Worm (Caenorhabditis elegans) whole organism, dauer: ENCODE measurements around the gene cec-2.

Experiments
- unc-62 ChIP-seq: sonication (generic microtip); optimal IDR thresholded peaks from 2 replicates; lab custom pipeline; 2017; ENCODE audit warnings: missing biosample characterization, missing genetic modification reagents, missing genetic modification characterization

cec-2 gene

DNA sequence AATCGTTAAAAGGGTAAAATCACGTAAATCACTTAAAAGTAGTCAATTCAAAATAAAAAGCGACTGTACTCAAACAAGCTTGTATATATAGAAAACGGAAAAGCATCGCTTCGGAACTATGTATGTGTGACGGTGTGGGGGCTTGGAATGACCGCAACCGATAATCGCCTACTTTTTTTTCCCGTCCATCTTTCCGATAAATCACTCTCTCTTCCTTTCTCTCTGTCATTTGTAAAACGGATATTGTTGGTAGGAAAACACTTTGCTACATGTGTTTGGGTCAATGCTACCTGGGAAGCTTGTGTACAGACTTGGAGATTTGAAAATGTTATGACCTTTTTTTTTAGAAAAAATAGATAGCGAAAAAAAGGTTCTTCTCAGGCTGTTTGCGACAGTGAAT, 54.3 kb downstream of the cec-2 start:
- no peak for TF ChIP-seq unc-62

DNA sequence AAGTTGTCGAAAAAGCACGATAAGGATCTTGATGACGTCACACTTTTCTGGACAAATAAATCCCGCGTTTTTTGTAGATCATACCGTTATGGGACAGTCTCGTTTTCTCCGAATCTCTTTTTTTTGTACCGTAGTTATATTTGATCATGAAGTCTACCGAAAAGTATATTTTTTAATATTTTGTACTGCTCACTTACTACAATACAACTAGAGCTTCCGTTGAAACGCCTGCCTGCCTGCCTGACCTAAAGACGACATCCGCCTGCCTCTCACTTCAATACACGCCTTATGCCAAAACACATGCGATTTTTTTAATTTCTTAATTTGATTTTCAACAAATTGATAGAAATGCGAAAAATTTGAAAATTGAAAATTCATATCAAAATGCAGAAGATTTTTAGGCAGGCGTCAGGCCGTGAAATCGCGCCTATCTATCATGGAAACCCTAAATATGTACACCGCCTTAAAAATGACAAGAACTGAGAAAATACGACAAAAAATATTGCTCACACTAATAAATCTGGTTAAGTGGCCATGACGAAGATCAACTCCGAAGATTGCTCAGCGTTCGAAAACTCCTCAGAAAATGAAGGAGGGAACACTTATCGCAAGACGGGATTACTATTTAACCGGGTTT, 55.2 kb downstream of the cec-2 start, which contains the start of gene W09G12.8:
W09G12.8 (plus strand) TSS at position 587 of the 637 bp plus-strand sequence.
- TF ChIP-seq unc-62: no peak
